Fruit fly (Drosophila melanogaster): ENCODE data around the gene Btk.

Btk gene

DNA sequence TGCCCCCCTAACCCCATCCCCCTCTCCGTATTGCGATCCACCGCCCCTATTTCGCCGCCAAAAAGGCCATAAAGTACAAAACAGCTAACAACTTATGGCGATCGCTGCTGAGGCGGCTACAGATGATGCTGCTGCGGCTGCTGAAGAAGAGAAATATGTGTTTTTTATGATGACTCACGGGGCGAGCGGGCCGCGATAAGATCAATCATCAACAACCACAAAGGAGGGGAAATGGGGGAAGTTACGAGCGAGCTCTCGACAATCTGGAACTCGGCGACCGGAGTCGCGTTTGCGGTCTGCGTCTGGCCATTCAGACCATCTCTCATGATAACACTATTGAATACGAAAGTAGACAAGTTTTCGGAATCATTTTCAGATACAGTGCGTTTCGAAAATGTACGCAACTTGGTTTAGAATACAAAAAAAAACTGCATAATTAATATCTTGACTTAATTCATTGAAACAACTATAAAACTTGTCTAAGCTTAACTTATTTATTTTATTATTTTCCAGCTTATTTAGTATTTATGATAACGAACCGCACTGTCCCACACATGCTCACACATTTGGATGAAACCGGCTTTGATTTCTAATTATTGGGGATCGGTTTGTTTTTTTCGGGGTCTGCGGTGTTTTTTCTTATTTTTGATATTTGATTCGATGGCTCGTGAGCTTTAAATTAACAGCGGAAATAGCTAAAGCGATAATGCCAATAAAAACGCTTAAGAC lies 8.6 kb downstream of the Btk start (continued):
- TF ChIP-seq CG31224 (GFP tag; IDR thresholded peaks at IDR 0.05): peak; percentile 94
- TF ChIP-seq Hsf (GFP tag; optimal IDR thresholded peaks at IDR 0.05): peak; percentile 96
- TF ChIP-seq D19A (tag; optimal IDR thresholded peaks at IDR 0.05): peak; percentile 95
- peak; percentile 92 for TF ChIP-seq slp2 (GFP tag; optimal IDR thresholded peaks at IDR 0.05)
- TF ChIP-seq btn (GFP tag; optimal IDR thresholded peaks at IDR 0.05): peak; percentile 84
- no peak for TF ChIP-seq CG6791 (GFP tag; IDR thresholded peaks at IDR 0.05; ENCODE audit: partially characterized antibody)
- peak; percentile 48 for TF ChIP-seq ac (GFP tag; optimal IDR thresholded peaks at IDR 0.05)
- peak; percentile 94 for TF ChIP-seq CG14050 (GFP tag; IDR thresholded peaks at IDR 0.05)
- peak in 1 of 2 experiments; percentile 63 for TF ChIP-seq crp (GFP tag; optimal IDR thresholded peaks at IDR 0.05)
- peak; percentile 73 for TF ChIP-seq CG3995 (GFP tag; optimal IDR thresholded peaks at IDR 0.05)
- TF ChIP-seq ci (GFP tag; IDR thresholded peaks at IDR 0.05): peak; percentile 99
- peak; percentile 95 for TF ChIP-seq CG17912 (GFP tag; optimal IDR thresholded peaks at IDR 0.05)
- TF ChIP-seq CG7963 (GFP tag; IDR thresholded peaks at IDR 0.05; ENCODE audit: partially characterized antibody): no peak
- peak; percentile 94 for TF ChIP-seq CG3281 (GFP tag; optimal IDR thresholded peaks at IDR 0.05)
- TF ChIP-seq grn (GFP tag; optimal IDR thresholded peaks at IDR 0.05): peak; percentile 90
- no peak for TF ChIP-seq Elba2 (GFP tag; optimal IDR thresholded peaks at IDR 0.05)
- TF ChIP-seq hth (optimal IDR thresholded peaks at IDR 0.05): no peak
- peak; percentile 97 for TF ChIP-seq CG10979 (tag; optimal IDR thresholded peaks at IDR 0.05)
- peak; percentile 85 for TF ChIP-seq Poxn (GFP tag; IDR thresholded peaks at IDR 0.05)
- peak; percentile 93 for TF ChIP-seq CG6272 (GFP tag; IDR thresholded peaks at IDR 0.05)
- TF ChIP-seq trem (tag; optimal IDR thresholded peaks at IDR 0.05): peak; percentile 94
- TF ChIP-seq bigmax (GFP tag; optimal IDR thresholded peaks at IDR 0.05): peak; percentile 59
- TF ChIP-seq Usf (GFP tag; optimal IDR thresholded peaks at IDR 0.05): peak; percentile 81
- TF ChIP-seq seq (GFP tag; IDR thresholded peaks at IDR 0.05): peak; percentile 97
- TF ChIP-seq wdn (GFP tag; IDR thresholded peaks at IDR 0.05): peak; percentile 97
- peak; percentile 42 to 77 for TF ChIP-seq insv (GFP tag; optimal IDR thresholded peaks at IDR 0.05)
- TF ChIP-seq CG2712 (tag; optimal IDR thresholded peaks at IDR 0.05): peak; percentile 98
- TF ChIP-seq CG7745 (tag; optimal IDR thresholded peaks at IDR 0.05): peak; percentile 90
- TF ChIP-seq CG8089 (GFP tag; optimal IDR thresholded peaks at IDR 0.05): peak; percentile 85
- TF ChIP-seq Rx (GFP tag; IDR thresholded peaks at IDR 0.05): peak; percentile 91
- peak; percentile 97 for TF ChIP-seq tgo (GFP tag; IDR thresholded peaks at IDR 0.05)
- TF ChIP-seq Neu2 (GFP tag; optimal IDR thresholded peaks at IDR 0.05; ENCODE audit: borderline replicate concordance): peak; percentile 16
- TF ChIP-seq org-1 (GFP tag; optimal IDR thresholded peaks at IDR 0.05): peak; percentile 95
- peak; percentile 95 for TF ChIP-seq Side (GFP tag; optimal IDR thresholded peaks at IDR 0.05)
- TF ChIP-seq CG10267 (tag; optimal IDR thresholded peaks at IDR 0.05): peak; percentile 92
- TF ChIP-seq exex (tag; optimal IDR thresholded peaks at IDR 0.05): peak; percentile 86
- TF ChIP-seq row (GFP tag; IDR thresholded peaks at IDR 0.05): peak; percentile 98
- TF ChIP-seq ham (GFP tag; IDR thresholded peaks at IDR 0.05): peak; percentile 85
- TF ChIP-seq tx (GFP tag; optimal IDR thresholded peaks at IDR 0.05): peak; percentile 91
- peak; percentile 81 for TF ChIP-seq Bdp1 (GFP tag; optimal IDR thresholded peaks at IDR 0.05)
- peak; percentile 96 for TF ChIP-seq CG3847 (GFP tag; IDR thresholded peaks at IDR 0.05)
- no peak for TF ChIP-seq hkb (optimal IDR thresholded peaks at IDR 0.05)
- TF ChIP-seq hkb (GFP tag; IDR thresholded peaks at IDR 0.05): peak; percentile 98
- TF ChIP-seq CG33213 (GFP tag; optimal IDR thresholded peaks at IDR 0.05): peak; percentile 83
- TF ChIP-seq Hr51 (GFP tag; optimal IDR thresholded peaks at IDR 0.05): peak; percentile 89 to 95
- no peak for TF ChIP-seq hb (GFP tag; IDR thresholded peaks at IDR 0.05; ENCODE audit: partially characterized antibody)
- peak; percentile 82 for TF ChIP-seq CG8359 (GFP tag; optimal IDR thresholded peaks at IDR 0.05; ENCODE audit: borderline replicate concordance)
- peak; percentile 38 for TF ChIP-seq stwl (tag; optimal IDR thresholded peaks at IDR 0.05)
- TF ChIP-seq tin (GFP tag; optimal IDR thresholded peaks at IDR 0.05): peak; percentile 95
- peak; percentile 98 for TF ChIP-seq CG17359 (tag; optimal IDR thresholded peaks at IDR 0.05)

Measured in whole organism, embryonic.